Fruit fly (Drosophila melanogaster): ENCODE data around the gene CG3726.

CG3726 gene

DNA sequence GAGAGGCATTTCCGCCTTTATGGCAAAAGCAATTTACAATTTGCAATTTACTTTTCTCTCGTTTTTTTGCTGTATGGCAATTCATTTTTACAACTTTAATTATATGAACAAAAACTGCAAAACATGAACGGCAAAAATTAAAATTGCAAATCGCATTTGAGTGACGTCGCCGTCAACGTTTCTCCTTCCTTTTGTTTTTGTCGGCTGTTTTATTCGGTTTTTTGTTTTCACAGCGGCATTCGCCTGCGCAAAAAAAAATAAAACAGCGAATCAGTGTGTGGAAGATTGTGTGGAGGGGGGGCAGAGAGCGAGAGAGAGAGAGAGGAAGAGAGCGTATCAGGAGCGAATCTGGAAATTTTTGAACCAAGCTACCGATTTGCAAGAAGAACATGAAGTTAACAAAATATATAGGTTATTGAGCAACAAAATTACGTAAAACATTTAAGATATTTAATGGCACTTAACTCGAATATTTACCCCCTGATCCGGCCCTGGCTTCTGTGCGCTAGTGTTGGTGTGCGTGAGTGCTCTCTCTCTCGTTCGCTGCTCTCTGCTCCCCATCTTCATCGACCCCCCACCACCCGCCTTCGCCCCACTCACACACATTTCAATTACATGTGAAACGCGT is 1.7 kb downstream of the CG3726 start (continued):
- TF ChIP-seq CG10631 (GFP tag; optimal IDR thresholded peaks at IDR 0.05): peak; percentile 99
- peak; percentile 99 for TF ChIP-seq CG1621 (tag; optimal IDR thresholded peaks at IDR 0.05)
- peak; percentile 100 for TF ChIP-seq lz (GFP tag; optimal IDR thresholded peaks at IDR 0.05)
- peak; percentile 99 for TF ChIP-seq Smox (GFP tag; optimal IDR thresholded peaks at IDR 0.05)
- peak; percentile 99 for TF ChIP-seq cyc (GFP tag; optimal IDR thresholded peaks at IDR 0.05)
- peak; percentile 100 for TF ChIP-seq CG3919 (GFP tag; optimal IDR thresholded peaks at IDR 0.05)
- peak; percentile 99 for TF ChIP-seq fd59A (GFP tag; optimal IDR thresholded peaks at IDR 0.05)
- TF ChIP-seq CG31627 (GFP tag; optimal IDR thresholded peaks at IDR 0.05): peak; percentile 99
- peak; percentile 99 for TF ChIP-seq CG4318 (GFP tag; optimal IDR thresholded peaks at IDR 0.05)
- peak; percentile 99 for TF ChIP-seq CG6808 (GFP tag; optimal IDR thresholded peaks at IDR 0.05)
- peak; percentile 99 for TF ChIP-seq CG9139 (GFP tag; optimal IDR thresholded peaks at IDR 0.05)
- TF ChIP-seq spab (GFP tag; optimal IDR thresholded peaks at IDR 0.05): peak; percentile 99

DNA sequence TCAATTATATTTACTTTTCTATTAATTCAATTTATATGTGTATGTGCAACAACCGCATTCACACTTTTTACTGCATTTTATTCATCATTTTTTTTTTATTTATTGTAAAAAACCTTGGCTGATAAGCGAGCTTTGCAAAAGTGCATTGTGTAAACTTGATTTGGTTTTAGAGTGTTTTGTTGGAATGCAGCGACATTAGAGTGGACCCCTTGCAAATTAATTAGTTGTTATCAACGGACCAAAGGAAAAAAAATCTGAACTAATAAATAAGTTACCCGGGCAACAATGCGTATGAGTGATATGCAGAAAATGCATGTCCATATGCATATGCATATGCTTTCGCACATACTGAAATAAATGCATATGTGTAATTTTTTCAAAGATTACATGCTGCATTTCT is 4.0 kb downstream of the CG3726 start:
- TF ChIP-seq eg (GFP tag; IDR thresholded peaks at IDR 0.05): peak; percentile 57; the same call in 2 of the 3 replicates
- TF ChIP-seq CG6276 (GFP tag; optimal IDR thresholded peaks at IDR 0.05): peak; percentile 55
- no peak for TF ChIP-seq Ets21C (GFP tag; optimal IDR thresholded peaks at IDR 0.05)
- TF ChIP-seq CG32006 (GFP tag; optimal IDR thresholded peaks at IDR 0.05): peak; percentile 1
- TF ChIP-seq CG15336 (GFP tag; IDR thresholded peaks at IDR 0.05): peak; percentile 49; the same call in 1 of the 2 replicates
- TF ChIP-seq CG10631 (GFP tag; optimal IDR thresholded peaks at IDR 0.05): no peak
- no peak for TF ChIP-seq CG1621 (tag; optimal IDR thresholded peaks at IDR 0.05)
- TF ChIP-seq CG6163 (GFP tag; IDR thresholded peaks at IDR 0.05): 0 out of 3 replicates have a peak, but pooled peaks have one; percentile 19
- TF ChIP-seq CG16779 (tag; optimal IDR thresholded peaks at IDR 0.05): peak; percentile 6
- TF ChIP-seq cyc (GFP tag; optimal IDR thresholded peaks at IDR 0.05): no peak

DNA sequence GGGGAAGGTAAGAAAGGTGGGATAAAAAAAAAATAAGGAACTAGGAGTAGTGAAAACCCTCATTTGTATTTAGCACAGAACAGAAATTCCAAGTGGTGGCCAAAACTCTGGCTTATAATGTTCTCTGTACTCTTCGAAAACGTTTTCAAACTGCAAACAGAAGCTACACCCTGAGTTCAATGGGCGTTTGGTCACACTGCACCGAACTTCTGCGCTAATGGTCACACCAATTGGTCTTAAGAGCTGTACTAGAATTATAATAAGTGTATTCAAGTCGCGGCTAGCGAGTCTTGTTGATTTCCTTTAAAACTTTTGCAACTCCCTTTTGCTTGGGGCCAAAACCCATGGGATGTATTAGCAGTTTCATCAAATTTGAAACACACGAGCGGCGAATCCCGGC is 5.2 kb downstream of the CG3726 start:
- TF ChIP-seq Eip78C (GFP tag) (peak; percentile 5), CG7368 (GFP tag; optimal IDR thresholded peaks at IDR 0.05) (no peak)

DNA sequence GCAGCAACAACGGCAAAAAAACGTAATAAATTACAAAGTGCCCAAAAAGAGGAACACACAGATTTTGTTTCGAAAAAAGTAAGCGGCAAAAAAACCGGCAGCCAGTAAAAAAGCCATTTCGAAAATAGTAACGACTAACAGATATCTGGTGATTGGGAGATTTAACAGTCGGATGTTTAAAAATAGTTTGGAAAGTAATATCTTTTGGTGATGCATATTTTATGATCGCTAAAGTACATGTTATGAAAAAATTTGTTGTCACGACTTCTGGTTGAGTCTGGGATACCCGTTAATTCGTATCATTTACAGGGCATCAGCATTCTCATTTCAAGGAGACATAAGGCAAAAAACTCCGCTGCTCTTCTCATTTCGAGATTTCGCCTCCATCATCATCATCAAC is 6.2 kb downstream of the CG3726 start:
- TF ChIP-seq svp (GFP tag) (peak; percentile 90), CG11762 (GFP tag; optimal IDR thresholded peaks at IDR 0.05; ENCODE audit: insufficient read depth) (peak; percentile 40), acj6 (GFP tag; optimal IDR thresholded peaks at IDR 0.05) (peak; percentile 79), fkh (GFP tag; optimal IDR thresholded peaks at IDR 0.05) (no peak), Eip78C (GFP tag) (peak; percentile 94), Ets96B (tag; optimal IDR thresholded peaks at IDR 0.05) (peak; percentile 43), vri (GFP tag; optimal IDR thresholded peaks at IDR 0.05) (peak; percentile 48), spab (GFP tag; optimal IDR thresholded peaks at IDR 0.05) (peak; percentile 23), CG6854 (GFP tag; optimal IDR thresholded peaks at IDR 0.05) (peak; percentile 68), CG8319 (GFP tag; optimal IDR thresholded peaks at IDR 0.05) (peak; percentile 71), net (GFP tag; optimal IDR thresholded peaks at IDR 0.05) (peak; percentile 64), OdsH (GFP tag; optimal IDR thresholded peaks at IDR 0.05) (peak; percentile 73), Hr4 (GFP tag; optimal IDR thresholded peaks at IDR 0.05) (peak; percentile 35), CG15336 (GFP tag; IDR thresholded peaks at IDR 0.05) (0 out of 2 replicates have a peak, but pooled peaks have one; percentile 21), esn (GFP tag; optimal IDR thresholded peaks at IDR 0.05) (peak; percentile 82), Sox14 (GFP tag; optimal IDR thresholded peaks at IDR 0.05) (peak; percentile 67), CG10669 (GFP tag; optimal IDR thresholded peaks at IDR 0.05) (peak; percentile 46), Smox (GFP tag; optimal IDR thresholded peaks at IDR 0.05) (peak; percentile 80), CG11902 (GFP tag; optimal IDR thresholded peaks at IDR 0.05) (peak; percentile 71), CG31627 (GFP tag; optimal IDR thresholded peaks at IDR 0.05) (peak; percentile 83), CG8119 (GFP tag; IDR thresholded peaks at IDR 0.05) (peak; percentile 53; the same call in 2 of the 3 replicates), CG7368 (GFP tag; optimal IDR thresholded peaks at IDR 0.05) (peak; percentile 64), CG34406 (GFP tag; optimal IDR thresholded peaks at IDR 0.05) (peak; percentile 68), fd59A (GFP tag; optimal IDR thresholded peaks at IDR 0.05) (peak; percentile 21), topi (GFP tag; optimal IDR thresholded peaks at IDR 0.05) (peak; percentile 84), Hr38 (GFP tag; optimal IDR thresholded peaks at IDR 0.05) (no peak), Eip75B (GFP tag; optimal IDR thresholded peaks at IDR 0.05) (peak; percentile 81), CG32006 (GFP tag; optimal IDR thresholded peaks at IDR 0.05) (peak; percentile 52), Ets21C (GFP tag; optimal IDR thresholded peaks at IDR 0.05) (peak; percentile 75), CG4318 (GFP tag; optimal IDR thresholded peaks at IDR 0.05) (no peak), CG1621 (tag; optimal IDR thresholded peaks at IDR 0.05) (peak; percentile 20), Met (GFP tag; optimal IDR thresholded peaks at IDR 0.05) (peak; percentile 89), cyc (GFP tag; optimal IDR thresholded peaks at IDR 0.05) (peak; percentile 84), CG6276 (GFP tag; optimal IDR thresholded peaks at IDR 0.05) (peak; percentile 21), CG3032 (tag; optimal IDR thresholded peaks at IDR 0.05) (peak; percentile 54)

Data from whole organism, prepupa.